Worm (Caenorhabditis elegans): ENCODE results near the gene ZK971.1.
A peak's percentile ranks its signal among the peaks of the same experiment; 100 is the strongest.

Gene ZK971.1

DNA sequence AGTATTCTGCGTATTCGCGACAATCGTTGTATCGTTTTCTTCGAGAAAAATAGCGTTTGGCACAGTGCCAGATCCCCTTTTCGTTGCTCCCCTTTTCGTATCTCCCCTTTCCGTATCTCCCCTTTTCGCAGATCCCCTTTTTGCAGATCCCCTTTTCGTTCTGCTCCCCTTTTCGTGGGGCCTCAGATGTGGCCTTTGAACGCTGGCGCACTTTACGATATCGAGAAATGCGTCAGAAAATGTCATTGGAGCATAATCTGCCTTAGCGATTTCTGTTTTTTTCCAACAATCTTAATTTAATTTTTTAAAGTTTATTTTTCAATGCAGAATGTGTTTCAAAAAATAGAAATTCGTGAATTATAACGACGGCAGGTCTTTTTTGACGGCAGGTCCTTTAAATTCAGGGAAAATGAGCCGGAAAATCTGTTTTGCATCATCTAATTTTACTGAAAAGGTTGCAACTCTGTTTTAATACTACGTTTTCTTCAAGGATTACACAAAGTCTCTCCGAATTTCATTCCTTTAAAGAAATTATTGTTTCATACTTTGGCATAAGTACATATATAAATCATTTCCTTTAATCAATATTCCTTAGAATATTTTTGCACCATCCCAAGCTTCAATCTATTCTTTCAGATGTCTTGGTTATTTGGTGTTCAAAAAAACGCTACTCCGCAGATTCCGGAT is 31.0 kb downstream of the ZK971.1 start, which contains the start of gene atad-3:
atad-3 (plus strand) TSS at position 637 of the 687 bp plus-strand sequence.
- TF ChIP-seq nhr-90 (tag; optimal IDR thresholded peaks at IDR 0.05) (peak; percentile 37), ztf-6 (GFP tag; IDR thresholded peaks at IDR 0.05) (peak; percentile 93), F22D6.2 (tag; optimal IDR thresholded peaks at IDR 0.05) (peak; percentile 9), dpff-1 (tag; optimal IDR thresholded peaks at IDR 0.05) (no peak), Y56A3A.18 (GFP tag; IDR thresholded peaks at IDR 0.05) (peak; percentile 62; the same call in 1 of the 2 replicates), snpc-3.4 (tag; optimal IDR thresholded peaks at IDR 0.05) (no peak), ets-4 (GFP tag; optimal IDR thresholded peaks at IDR 0.05) (no peak), sdz-38 (tag; optimal IDR thresholded peaks at IDR 0.05) (no peak), F57C9.4 (tag; optimal IDR thresholded peaks at IDR 0.05) (no peak), F23B12.7 (tag; optimal IDR thresholded peaks at IDR 0.05; ENCODE audit: insufficient read depth) (peak; percentile 34), F10E7.11 (tag; optimal IDR thresholded peaks at IDR 0.05) (no peak), efl-1 (GFP tag; optimal IDR thresholded peaks at IDR 0.05) (peak; percentile 68), let-526 (GFP tag; IDR thresholded peaks at IDR 0.05) (peak; percentile 95), T07F8.4 (tag; optimal IDR thresholded peaks at IDR 0.05) (peak; percentile 36), madf-6 (GFP tag; IDR thresholded peaks at IDR 0.05) (peak; percentile 81), bed-2 (GFP tag; IDR thresholded peaks at IDR 0.05) (peak; percentile 97), rpc-1 (optimal IDR thresholded peaks at IDR 0.05) (no peak), rpc-1 (tag; optimal IDR thresholded peaks at IDR 0.05) (no peak), snpc-1.3 (tag; optimal IDR thresholded peaks at IDR 0.05; ENCODE audit: insufficient read depth) (peak; percentile 12), ccch-3 (GFP tag; optimal IDR thresholded peaks at IDR 0.05) (peak; percentile 40), mxl-1 (tag; optimal IDR thresholded peaks at IDR 0.05) (no peak), fkh-3 (tag; optimal IDR thresholded peaks at IDR 0.05) (no peak), madf-10 (tag; optimal IDR thresholded peaks at IDR 0.05) (peak; percentile 87), egl-44 (GFP tag; IDR thresholded peaks at IDR 0.05) (peak; percentile 85), F33H1.4 (GFP tag; IDR thresholded peaks at IDR 0.05) (peak; percentile 80), aptf-3 (GFP tag; IDR thresholded peaks at IDR 0.05) (no peak), nfya-2 (GFP tag; IDR thresholded peaks at IDR 0.05) (no peak), F37B4.10 (GFP tag; IDR thresholded peaks at IDR 0.05) (0 out of 2 replicates have a peak, but pooled peaks have one; percentile 70), let-607 (tag; optimal IDR thresholded peaks at IDR 0.05) (peak in 1 of 2 experiments; percentile 63), unc-130 (GFP tag; optimal IDR thresholded peaks at IDR 0.05) (peak; percentile 74), nhr-179 (tag; optimal IDR thresholded peaks at IDR 0.05) (no peak), K12H6.12 (tag; optimal IDR thresholded peaks at IDR 0.05) (peak; percentile 79), lin-26 (GFP tag; IDR thresholded peaks at IDR 0.05) (peak; percentile 95), zfh-2 (GFP tag; conservative IDR thresholded peaks at IDR 0.05) (peak; percentile 47; the same call in 1 of the 2 replicates), Y53G8AR.9 (GFP tag; conservative IDR thresholded peaks at IDR 0.05) (peak; percentile 95), attf-5 (GFP tag; optimal IDR thresholded peaks at IDR 0.05) (peak; percentile 95), lin-40 (tag; optimal IDR thresholded peaks at IDR 0.05) (peak; percentile 73), lsl-1 (GFP tag; optimal IDR thresholded peaks at IDR 0.05) (peak; percentile 66), Y67H2A.10 (GFP tag; conservative IDR thresholded peaks at IDR 0.05) (peak; percentile 95), repo-1 (tag; optimal IDR thresholded peaks at IDR 0.05) (no peak), nhr-27 (tag; optimal IDR thresholded peaks at IDR 0.05) (no peak), xnd-1 (tag; optimal IDR thresholded peaks at IDR 0.05) (no peak), rcor-1 (GFP tag; IDR thresholded peaks at IDR 0.05) (peak; percentile 97), T26A5.8 (tag; optimal IDR thresholded peaks at IDR 0.05) (no peak), cebp-2 (GFP tag; IDR thresholded peaks at IDR 0.05) (peak; percentile 68; the same call in 1 of the 2 replicates), ekl-4 (GFP tag; IDR thresholded peaks at IDR 0.05) (peak; percentile 94), ceh-79 (tag; optimal IDR thresholded peaks at IDR 0.05) (no peak), zim-3 (tag; optimal IDR thresholded peaks at IDR 0.05) (peak; percentile 66)
